Fruit fly (Drosophila melanogaster) whole organism, embryonic: ENCODE results near the gene CG1317.
A peak's percentile ranks its signal among the peaks of the same experiment; 100 is the strongest.

Experiments used
- Bgb ChIP-seq: fragments of 200-800 bp; sonication (Bioruptor generic); IDR thresholded peaks from 2 replicates; pipeline ENCODE4 v1.3.6; 2022; ENCODE audit warnings: missing biosample characterization, missing genetic modification characterization; ENCODE audit not compliant: partially characterized antibody
- Bteb2 ChIP-seq: fragments of 200-800 bp; sonication (Bioruptor generic); optimal IDR thresholded peaks from 2 replicates; lab custom pipeline; 2016; ENCODE audit warnings: missing biosample characterization, missing genetic modification characterization
- CG10979 ChIP-seq: fragments of 200-800 bp; sonication (Bioruptor generic); optimal IDR thresholded peaks from 2 replicates; lab custom pipeline; 2018; ENCODE audit warnings: missing biosample characterization, mild to moderate bottlenecking, missing genetic modification characterization, moderate library complexity
- CG13775 ChIP-seq: fragments of 200-800 bp; sonication (Bioruptor generic); optimal IDR thresholded peaks from 3 replicates; lab custom pipeline; 2017; ENCODE audit warnings: missing biosample characterization, mild to moderate bottlenecking, missing genetic modification characterization
- CG14860 ChIP-seq: fragments of 200-800 bp; sonication (Bioruptor generic); IDR thresholded peaks from 3 replicates; pipeline ENCODE4 v1.3.6; 2022; ENCODE audit warnings: missing biosample characterization, missing genetic modification characterization; ENCODE audit not compliant: partially characterized antibody
- CG15011 ChIP-seq: fragments of 200-800 bp; sonication (Bioruptor generic); optimal IDR thresholded peaks from 3 replicates; lab custom pipeline; 2018; ENCODE audit warnings: missing biosample characterization, mild to moderate bottlenecking, missing genetic modification characterization
- CG15269 ChIP-seq: fragments of 200-800 bp; sonication (Bioruptor generic); optimal IDR thresholded peaks from 2 replicates; lab custom pipeline; 2018; ENCODE audit warnings: missing biosample characterization, mild to moderate bottlenecking, missing genetic modification characterization, moderate library complexity
- CG1603 ChIP-seq: fragments of 200-800 bp; sonication (Bioruptor generic); optimal IDR thresholded peaks from 2 replicates; lab custom pipeline; 2019; ENCODE audit warnings: missing biosample characterization, mild to moderate bottlenecking, missing genetic modification characterization, moderate library complexity
- CG17328 ChIP-seq: fragments of 200-800 bp; sonication (Bioruptor generic); IDR thresholded peaks from 2 replicates; pipeline ENCODE4 v1.3.6; 2022; ENCODE audit warnings: missing biosample characterization, missing genetic modification characterization
- CG17361 ChIP-seq: fragments of 200-800 bp; sonication (Bioruptor generic); IDR thresholded peaks from 3 replicates; pipeline ENCODE4 v1.3.6; 2022; ENCODE audit warnings: missing biosample characterization, missing genetic modification characterization
- CG17385 ChIP-seq: fragments of 200-800 bp; sonication (Bioruptor generic); optimal IDR thresholded peaks from 3 replicates; lab custom pipeline; 2018; ENCODE audit warnings: missing biosample characterization, mild to moderate bottlenecking, missing genetic modification characterization
- CG2120 ChIP-seq: fragments of 200-800 bp; sonication (Bioruptor generic); optimal IDR thresholded peaks from 3 replicates; lab custom pipeline; 2016; ENCODE audit warnings: missing biosample characterization, missing genetic modification characterization
- CG2199 ChIP-seq: fragments of 200-800 bp; sonication (Bioruptor generic); IDR thresholded peaks from 3 replicates; pipeline ENCODE4 v1.3.6; 2022; ENCODE audit warnings: missing biosample characterization, missing genetic modification characterization
- CG32532 ChIP-seq: fragments of 200-800 bp; sonication (Bioruptor generic); IDR thresholded peaks from 2 replicates; pipeline ENCODE4 v1.3.6; 2022; ENCODE audit warnings: missing biosample characterization, missing genetic modification characterization
- CG34224 ChIP-seq: fragments of 200-800 bp; sonication (Bioruptor generic); IDR thresholded peaks from 3 replicates; pipeline ENCODE4 v1.3.6; 2022; ENCODE audit warnings: missing biosample characterization, missing genetic modification characterization; ENCODE audit not compliant: partially characterized antibody
- CG3838 ChIP-seq: fragments of 200-800 bp; sonication (Bioruptor generic); optimal IDR thresholded peaks from 3 replicates; lab custom pipeline; 2016; ENCODE audit warnings: missing biosample characterization, missing genetic modification characterization
- CG4404 ChIP-seq: fragments of 200-800 bp; sonication (Bioruptor generic); IDR thresholded peaks from 2 replicates; pipeline ENCODE4 v1.3.6; 2022; ENCODE audit warnings: missing biosample characterization, missing genetic modification characterization
- CG4424 ChIP-seq: fragments of 200-800 bp; sonication (Bioruptor generic); optimal IDR thresholded peaks from 3 replicates; lab custom pipeline; 2016; ENCODE audit warnings: missing biosample characterization, missing genetic modification characterization
- CG6765 ChIP-seq: fragments of 200-800 bp; sonication (Bioruptor generic); optimal IDR thresholded peaks from 3 replicates; lab custom pipeline; 2017; ENCODE audit warnings: missing biosample characterization, mild to moderate bottlenecking, missing genetic modification characterization
- CG7271 ChIP-seq: fragments of 200-800 bp; sonication (Bioruptor generic); optimal IDR thresholded peaks from 2 replicates; lab custom pipeline; 2018; ENCODE audit warnings: missing biosample characterization, mild to moderate bottlenecking, missing genetic modification characterization, moderate library complexity
- CG7357 ChIP-seq: fragments of 200-800 bp; sonication (Bioruptor generic); IDR thresholded peaks from 3 replicates; pipeline ENCODE4 v1.3.6; 2022; ENCODE audit warnings: missing biosample characterization, missing genetic modification characterization
- CG8478 ChIP-seq: fragments of >200 bp; optimal IDR thresholded peaks from 2 replicates; lab custom pipeline; 2018
- CG8765 ChIP-seq: fragments of 200-800 bp; sonication (Bioruptor generic); IDR thresholded peaks from 2 replicates; pipeline ENCODE4 v1.3.6; 2022; ENCODE audit warnings: missing biosample characterization, missing genetic modification characterization
- CrebB ChIP-seq: fragments of 200-800 bp; sonication (Bioruptor generic); optimal IDR thresholded peaks from 3 replicates; lab custom pipeline; 2018; ENCODE audit warnings: missing biosample characterization, mild to moderate bottlenecking, missing genetic modification characterization
- Dp ChIP-seq: fragments of 200-800 bp; sonication (Bioruptor generic); optimal IDR thresholded peaks from 2 replicates; lab custom pipeline; 2018; ENCODE audit warnings: missing biosample characterization, mild to moderate bottlenecking, missing genetic modification characterization, moderate library complexity
- Ets97D ChIP-seq: fragments of 200-800 bp; sonication (Bioruptor generic); optimal IDR thresholded peaks from 3 replicates; lab custom pipeline; 2016; ENCODE audit warnings: missing biosample characterization, missing genetic modification characterization
- Fer1 ChIP-seq: fragments of 200-800 bp; sonication (Bioruptor generic); optimal IDR thresholded peaks from 2 replicates; lab custom pipeline; 2017; ENCODE audit warnings: missing biosample characterization, mild to moderate bottlenecking, missing genetic modification characterization
- HmgD ChIP-seq: fragments of 200-800 bp; sonication (Bioruptor generic); optimal IDR thresholded peaks from 3 replicates; lab custom pipeline; 2016; ENCODE audit warnings: missing biosample characterization, missing genetic modification characterization
- Med ChIP-seq: fragments of 200-800 bp; sonication (Bioruptor generic); peaks from one replicate; lab custom pipeline; 2016; ENCODE audit warnings: missing biosample characterization, missing genetic modification characterization, mild to moderate bottlenecking, inconsistent platforms, moderate library complexity
- Myb ChIP-seq: fragments of 200-800 bp; sonication (Bioruptor generic); optimal IDR thresholded peaks from 2 replicates; lab custom pipeline; 2016; ENCODE audit warnings: missing biosample characterization, missing genetic modification characterization
- Oli ChIP-seq: fragments of 200-800 bp; sonication (Bioruptor generic); optimal IDR thresholded peaks from 2 replicates; lab custom pipeline; 2018; ENCODE audit warnings: missing biosample characterization, mild to moderate bottlenecking, missing genetic modification characterization, moderate library complexity
- Rfx ChIP-seq: fragments of 200-800 bp; sonication (Bioruptor generic); IDR thresholded peaks from 2 replicates; pipeline ENCODE4 v1.3.6; 2022; ENCODE audit warnings: missing biosample characterization, missing genetic modification characterization
- Sox100B ChIP-seq: fragments of 200-800 bp; sonication (Bioruptor generic); optimal IDR thresholded peaks from 3 replicates; lab custom pipeline; 2018; ENCODE audit warnings: missing biosample characterization, mild to moderate bottlenecking, missing genetic modification characterization
- Xrp1 ChIP-seq: fragments of 200-800 bp; sonication (Bioruptor generic); IDR thresholded peaks from 2 replicates; pipeline ENCODE4 v1.3.6; 2022; ENCODE audit warnings: missing biosample characterization, missing genetic modification characterization
- bcd ChIP-seq: fragments of 200-800 bp; sonication (Bioruptor generic); optimal IDR thresholded peaks from 2 replicates; lab custom pipeline; 2017; ENCODE audit warnings: missing biosample characterization, mild to moderate bottlenecking, missing genetic modification characterization
- cas ChIP-seq: fragments of 200-800 bp; sonication (Bioruptor generic); IDR thresholded peaks from 2 replicates; pipeline ENCODE4 v1.3.6; 2022; ENCODE audit warnings: missing biosample characterization, missing genetic modification characterization
- cato ChIP-seq: fragments of 200-800 bp; sonication (Bioruptor generic); optimal IDR thresholded peaks from 2 replicates; lab custom pipeline; 2016; ENCODE audit warnings: missing biosample characterization, missing genetic modification characterization, borderline replicate concordance
- caup ChIP-seq: fragments of 200-800 bp; sonication (Bioruptor generic); optimal IDR thresholded peaks from 3 replicates; lab custom pipeline; 2017; ENCODE audit warnings: missing biosample characterization, mild to moderate bottlenecking, missing genetic modification characterization, moderate library complexity; ENCODE audit not compliant: severe bottlenecking
- da ChIP-seq: fragments of 200-800 bp; sonication (Bioruptor generic); optimal IDR thresholded peaks from 2 replicates; lab custom pipeline; 2016; ENCODE audit warnings: missing biosample characterization, missing genetic modification characterization
- danr ChIP-seq: fragments of 200-800 bp; sonication (Bioruptor generic); IDR thresholded peaks from 2 replicates; pipeline ENCODE4 v1.3.6; 2022; ENCODE audit warnings: missing biosample characterization, missing genetic modification characterization
- gcm ChIP-seq: fragments of 200-800 bp; sonication (Bioruptor generic); optimal IDR thresholded peaks from 2 replicates; lab custom pipeline; 2019; ENCODE audit warnings: missing biosample characterization, mild to moderate bottlenecking, missing genetic modification characterization, moderate library complexity
- ken ChIP-seq: fragments of 200-800 bp; sonication (Bioruptor generic); IDR thresholded peaks from 3 replicates; pipeline ENCODE4 v1.3.6; 2022; ENCODE audit warnings: missing biosample characterization, missing genetic modification characterization
- lov ChIP-seq, 2 experiments: fragments of 200-800 bp in 1 of 2; fragments of >200 bp in 1 of 2; sonication (Bioruptor generic) in 1 of 2; IDR thresholded peaks in 1 of 2; optimal IDR thresholded peaks in 1 of 2; 2 replicates in 1 of 2; 3 replicates in 1 of 2; pipeline versions ENCODE4 v1.3.6 to Lab custom; 2017 to 2022; ENCODE audit warnings: missing biosample characterization in 1 of 2, missing genetic modification characterization in 1 of 2
- mirr ChIP-seq: fragments of 200-800 bp; sonication (Bioruptor generic); optimal IDR thresholded peaks from 3 replicates; lab custom pipeline; 2018; ENCODE audit warnings: missing biosample characterization, mild to moderate bottlenecking, missing genetic modification characterization
- odd ChIP-seq: fragments of 200-800 bp; sonication (Bioruptor generic); optimal IDR thresholded peaks from 2 replicates; lab custom pipeline; 2017; ENCODE audit warnings: missing biosample characterization, mild to moderate bottlenecking, missing genetic modification characterization
- onecut ChIP-seq: fragments of 200-800 bp; sonication (Bioruptor generic); IDR thresholded peaks from 2 replicates; pipeline ENCODE4 v1.3.6; 2022; ENCODE audit warnings: missing biosample characterization, missing genetic modification characterization
- otp ChIP-seq: fragments of 200-800 bp; sonication (Bioruptor generic); IDR thresholded peaks from 3 replicates; pipeline ENCODE4, ENCODE4 v1.3.6; 2022; ENCODE audit warnings: missing biosample characterization, missing genetic modification characterization
- psq ChIP-seq: fragments of 200-800 bp; sonication (Bioruptor generic); optimal IDR thresholded peaks from 2 replicates; lab custom pipeline; 2017; ENCODE audit warnings: missing biosample characterization, missing genetic modification characterization
- sim ChIP-seq: fragments of 200-800 bp; sonication (Bioruptor generic); IDR thresholded peaks from 2 replicates; pipeline ENCODE4 v1.3.6; 2022; ENCODE audit warnings: missing biosample characterization, missing genetic modification characterization
- yki ChIP-seq: fragments of >200 bp; optimal IDR thresholded peaks from 3 replicates; lab custom pipeline; 2018

Gene CG1317

DNA sequence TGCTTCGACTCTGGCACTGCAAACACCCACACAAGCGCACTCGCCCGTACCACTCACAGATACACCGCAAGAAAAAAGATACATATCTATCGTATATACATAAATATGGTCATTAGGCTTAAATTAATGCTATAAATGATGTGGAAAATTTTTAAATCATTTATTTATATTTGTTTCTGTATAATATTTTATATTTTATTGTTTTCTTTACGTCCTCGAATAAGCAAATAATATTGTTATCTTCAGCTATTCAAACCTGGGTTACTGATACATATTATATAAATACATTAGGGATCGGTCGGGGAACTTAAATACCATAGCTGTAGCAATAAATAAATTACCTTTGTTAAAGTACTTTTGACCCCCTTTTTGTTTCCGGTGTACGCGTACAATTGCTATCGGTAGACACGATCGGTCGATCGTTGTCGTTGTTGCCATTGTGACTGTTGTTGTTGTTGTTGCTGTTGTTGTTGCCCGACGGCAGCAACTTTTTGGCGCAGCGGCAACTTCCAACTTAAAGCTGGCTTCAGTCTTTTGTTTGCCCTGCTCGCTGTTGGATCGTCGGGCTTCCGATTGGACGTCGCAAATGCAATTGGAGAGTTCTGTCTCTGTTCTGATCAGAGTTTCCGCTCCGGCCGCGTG, 45.8 kb upstream of the CG1317 start (continued):
- TF ChIP-seq CG1603 (tag; lab: Kevin White, UChicago) (peak; percentile 38), Sox100B (peak; percentile 90), Ets97D (GFP tag; lab: Kevin White, UChicago) (no peak), CG13775 (GFP tag; lab: Kevin White, UChicago) (peak; percentile 70), CG15269 (tag; lab: Kevin White, UChicago) (peak; percentile 84), Xrp1 (peak; percentile 71), onecut (GFP tag; lab: Robert Waterston, UW) (no peak), Myb (GFP tag; lab: Kevin White, UChicago) (no peak), da (GFP tag; lab: Kevin White, UChicago) (no peak), danr (no peak), CG10979 (peak; percentile 81), Oli (tag; lab: Kevin White, UChicago) (peak; percentile 88), CG17328 (GFP tag; lab: Robert Waterston, UW) (peak; percentile 29; the same call in 1 of the 2 replicates), CG8765 (GFP tag; lab: Robert Waterston, UW) (no peak), ken (GFP tag; lab: Robert Waterston, UW) (0 out of 3 replicates have a peak, but pooled peaks have one; percentile 16), HmgD (GFP tag; lab: Kevin White, UChicago) (no peak), CG2199 (GFP tag; lab: Robert Waterston, UW) (no peak), CG8478 (lab: Kevin White, UChicago) (no peak), CG32532 (GFP tag; lab: Robert Waterston, UW) (peak; percentile 40; the same call in 1 of the 2 replicates), mirr (no peak), CG34224 (GFP tag; lab: Robert Waterston, UW) (no peak), caup (peak; percentile 71), CG4424 (GFP tag; lab: Kevin White, UChicago) (peak; percentile 71), CG17361 (GFP tag; lab: Robert Waterston, UW) (peak; percentile 90), CG3838 (GFP tag; lab: Kevin White, UChicago) (peak; percentile 3), bcd (GFP tag; lab: Kevin White, UChicago) (peak; percentile 75), yki (lab: Kevin White, UChicago) (no peak), Bgb (GFP tag; lab: Robert Waterston, UW) (no peak), CG14860 (no peak), Dp (GFP tag; lab: Kevin White, UChicago) (no peak), CG2120 (GFP tag; lab: Kevin White, UChicago) (peak; percentile 27), Bteb2 (no peak), CG7271 (tag; lab: Kevin White, UChicago) (no peak), CG17385 (peak; percentile 74), Med (peak; percentile 51), sim (GFP tag; lab: Robert Waterston, UW) (no peak), psq (peak; percentile 18), Rfx (GFP tag; lab: Robert Waterston, UW) (peak; percentile 21; the same call in 1 of the 2 replicates), cas (GFP tag; lab: Robert Waterston, UW) (no peak), CG4404 (no peak), lov (optimal IDR thresholded peaks at IDR 0.05; lab: Kevin White, UChicago) (no peak), lov (GFP tag; IDR thresholded peaks at IDR 0.05; lab: Robert Waterston, UW) (no peak), CG7357 (GFP tag; lab: Robert Waterston, UW) (peak; percentile 45; the same call in 1 of the 3 replicates), Fer1 (peak; percentile 85), CG15011 (peak; percentile 71), CrebB (tag; lab: Kevin White, UChicago) (peak; percentile 32), cato (GFP tag; lab: Kevin White, UChicago) (peak; percentile 34), odd (peak; percentile 73), gcm (GFP tag; lab: Kevin White, UChicago) (peak; percentile 79), otp (GFP tag; lab: Robert Waterston, UW) (no peak), CG6765 (GFP tag; lab: Kevin White, UChicago) (peak; percentile 68)
